Fruit fly (Drosophila melanogaster) whole organism, embryonic: Measurements from ENCODE around the gene CG14650.
A peak's percentile ranks its signal among the peaks of the same experiment; 100 is the strongest.

Source experiments
- Abd-B ChIP-seq: fragments of 200-800 bp; sonication (Bioruptor generic); optimal IDR thresholded peaks from 2 replicates; lab custom pipeline; 2018; ENCODE audit warnings: missing biosample characterization, mild to moderate bottlenecking, missing genetic modification characterization, moderate library complexity
- Blimp-1 ChIP-seq: fragments of 200-800 bp; sonication (Bioruptor generic); optimal IDR thresholded peaks from 3 replicates; lab custom pipeline; 2018; ENCODE audit warnings: missing biosample characterization, missing genetic modification characterization, mild to moderate bottlenecking, moderate library complexity, missing genetic modification reagents
- Bteb2 ChIP-seq: fragments of 200-800 bp; sonication (Bioruptor generic); optimal IDR thresholded peaks from 2 replicates; lab custom pipeline; 2016; ENCODE audit warnings: missing biosample characterization, missing genetic modification characterization
- CG10209 ChIP-seq: fragments of 200-800 bp; sonication (Bioruptor generic); optimal IDR thresholded peaks from 3 replicates; lab custom pipeline; 2017; ENCODE audit warnings: missing biosample characterization, mild to moderate bottlenecking, missing genetic modification characterization, missing genetic modification reagents
- CG11504 ChIP-seq: fragments of 200-800 bp; sonication (Bioruptor generic); optimal IDR thresholded peaks from 3 replicates; lab custom pipeline; 2019; ENCODE audit warnings: missing biosample characterization, mild to moderate bottlenecking, missing genetic modification characterization, moderate library complexity
- CG13287 ChIP-seq: fragments of 200-800 bp; sonication (Bioruptor generic); IDR thresholded peaks from 2 replicates; pipeline ENCODE4 v1.3.6; 2022; ENCODE audit warnings: missing biosample characterization, missing genetic modification characterization; ENCODE audit not compliant: partially characterized antibody
- CG18619 ChIP-seq: fragments of 200-800 bp; sonication (Bioruptor generic); optimal IDR thresholded peaks from 3 replicates; lab custom pipeline; 2017; ENCODE audit warnings: missing biosample characterization, mild to moderate bottlenecking, missing genetic modification characterization
- CG30431 ChIP-seq: fragments of 200-800 bp; sonication (Bioruptor generic); optimal IDR thresholded peaks from 2 replicates; lab custom pipeline; 2017; ENCODE audit warnings: missing biosample characterization, missing genetic modification characterization
- CG3065 ChIP-seq: fragments of 200-800 bp; sonication (Bioruptor generic); optimal IDR thresholded peaks from 2 replicates; lab custom pipeline; 2016; ENCODE audit warnings: missing biosample characterization, missing genetic modification characterization
- CG31365 ChIP-seq: fragments of 200-800 bp; sonication (Bioruptor generic); optimal IDR thresholded peaks from 2 replicates; lab custom pipeline; 2018; ENCODE audit warnings: missing biosample characterization, mild to moderate bottlenecking, missing genetic modification characterization
- CG32532 ChIP-seq: fragments of 200-800 bp; sonication (Bioruptor generic); IDR thresholded peaks from 2 replicates; pipeline ENCODE4 v1.3.6; 2022; ENCODE audit warnings: missing biosample characterization, missing genetic modification characterization
- CG3995 ChIP-seq: fragments of 200-800 bp; sonication (Bioruptor generic); optimal IDR thresholded peaks from 3 replicates; lab custom pipeline; 2016; ENCODE audit warnings: missing biosample characterization, missing genetic modification characterization
- CG9932 ChIP-seq: fragments of 200-800 bp; sonication (Bioruptor generic); IDR thresholded peaks from 2 replicates; pipeline ENCODE4 v1.3.6; 2022; ENCODE audit warnings: missing biosample characterization, missing genetic modification characterization
- CTCF ChIP-seq: fragments of 200-800 bp; sonication (Bioruptor generic); optimal IDR thresholded peaks from 2 replicates; lab custom pipeline; 2017; ENCODE audit warnings: missing biosample characterization, mild to moderate bottlenecking, missing genetic modification characterization, moderate library complexity
- Dbx ChIP-seq: fragments of 200-800 bp; sonication (Bioruptor generic); IDR thresholded peaks from 3 replicates; pipeline ENCODE4 v1.3.6; 2022; ENCODE audit warnings: missing biosample characterization, missing genetic modification characterization
- Dfd ChIP-seq, 2 experiments: fragments of >200 bp; optimal IDR thresholded peaks; 2 replicates each; lab custom pipeline; 2017; ENCODE audit warnings: missing biosample characterization in 2 of 2, missing genetic modification characterization in 2 of 2
- Hsf ChIP-seq: fragments of 200-800 bp; sonication (Bioruptor generic); optimal IDR thresholded peaks from 3 replicates; lab custom pipeline; 2016; ENCODE audit warnings: missing biosample characterization, missing genetic modification characterization
- Lim3 ChIP-seq: fragments of 200-800 bp; sonication (Bioruptor generic); IDR thresholded peaks from 2 replicates; pipeline ENCODE4 v1.3.6; 2022; ENCODE audit warnings: missing biosample characterization, missing genetic modification characterization
- MBD-R2 ChIP-seq: fragments of 200-800 bp; sonication (Bioruptor generic); IDR thresholded peaks from 2 replicates; pipeline ENCODE4 v1.3.6; 2022; ENCODE audit warnings: missing biosample characterization, missing genetic modification characterization
- Myb ChIP-seq: fragments of 200-800 bp; sonication (Bioruptor generic); optimal IDR thresholded peaks from 2 replicates; lab custom pipeline; 2016; ENCODE audit warnings: missing biosample characterization, missing genetic modification characterization
- Neu2 ChIP-seq: fragments of 200-800 bp; sonication (Bioruptor generic); optimal IDR thresholded peaks from 3 replicates; lab custom pipeline; 2016; ENCODE audit warnings: missing biosample characterization, missing genetic modification characterization, borderline replicate concordance
- Nf-YA ChIP-seq: fragments of 200-800 bp; sonication (Bioruptor generic); IDR thresholded peaks from 2 replicates; pipeline ENCODE4 v1.3.6; 2022; ENCODE audit warnings: missing biosample characterization, missing genetic modification characterization
- Nf-YC ChIP-seq: fragments of 200-800 bp; optimal IDR thresholded peaks from 3 replicates; lab custom pipeline; 2019; ENCODE audit warnings: missing biosample characterization, mild to moderate bottlenecking, missing genetic modification characterization, moderate library complexity
- Oli ChIP-seq: fragments of 200-800 bp; sonication (Bioruptor generic); optimal IDR thresholded peaks from 2 replicates; lab custom pipeline; 2018; ENCODE audit warnings: missing biosample characterization, mild to moderate bottlenecking, missing genetic modification characterization, moderate library complexity
- PHDP ChIP-seq: fragments of 200-800 bp; sonication (Bioruptor generic); optimal IDR thresholded peaks from 3 replicates; lab custom pipeline; 2018; ENCODE audit warnings: missing biosample characterization, mild to moderate bottlenecking, missing genetic modification characterization, moderate library complexity
- Side ChIP-seq: fragments of 200-800 bp; sonication (Bioruptor generic); optimal IDR thresholded peaks from 2 replicates; lab custom pipeline; 2016; ENCODE audit warnings: missing biosample characterization, missing genetic modification characterization
- Spps ChIP-seq: fragments of 200-800 bp; sonication (Bioruptor generic); optimal IDR thresholded peaks from 2 replicates; lab custom pipeline; 2018; ENCODE audit warnings: missing biosample characterization, mild to moderate bottlenecking, missing genetic modification characterization
- Xrp1 ChIP-seq: fragments of 200-800 bp; sonication (Bioruptor generic); IDR thresholded peaks from 2 replicates; pipeline ENCODE4 v1.3.6; 2022; ENCODE audit warnings: missing biosample characterization, missing genetic modification characterization
- al ChIP-seq: fragments of 200-800 bp; sonication (Bioruptor generic); IDR thresholded peaks from 2 replicates; pipeline ENCODE4 v1.3.6; 2022; ENCODE audit warnings: missing biosample characterization, missing genetic modification characterization
- bcd ChIP-seq: fragments of 200-800 bp; sonication (Bioruptor generic); optimal IDR thresholded peaks from 2 replicates; lab custom pipeline; 2017; ENCODE audit warnings: missing biosample characterization, mild to moderate bottlenecking, missing genetic modification characterization
- bigmax ChIP-seq: fragments of 200-800 bp; sonication (Bioruptor generic); optimal IDR thresholded peaks from 2 replicates; lab custom pipeline; 2018; ENCODE audit warnings: missing biosample characterization, mild to moderate bottlenecking, missing genetic modification characterization
- br ChIP-seq: fragments of >200 bp; optimal IDR thresholded peaks from 2 replicates; lab custom pipeline; 2017
- caup ChIP-seq: fragments of 200-800 bp; sonication (Bioruptor generic); optimal IDR thresholded peaks from 3 replicates; lab custom pipeline; 2017; ENCODE audit warnings: missing biosample characterization, mild to moderate bottlenecking, missing genetic modification characterization, moderate library complexity; ENCODE audit not compliant: severe bottlenecking
- eyg ChIP-seq: fragments of 200-800 bp; sonication (Bioruptor generic); optimal IDR thresholded peaks from 3 replicates; lab custom pipeline; 2016; ENCODE audit warnings: missing biosample characterization, missing genetic modification characterization
- hth ChIP-seq: fragments of >200 bp; optimal IDR thresholded peaks from 2 replicates; lab custom pipeline; 2017; ENCODE audit warnings: inconsistent platforms
- jigr1 ChIP-seq: fragments of 200-800 bp; sonication (Bioruptor generic); IDR thresholded peaks from 3 replicates; pipeline ENCODE4 v1.3.6; 2022; ENCODE audit warnings: missing biosample characterization, missing genetic modification characterization
- lab ChIP-seq: fragments of 200-800 bp; sonication (Bioruptor generic); optimal IDR thresholded peaks from 3 replicates; lab custom pipeline; 2017; ENCODE audit warnings: missing biosample characterization, missing genetic modification characterization, mild to moderate bottlenecking, moderate library complexity, missing genetic modification reagents
- lilli ChIP-seq: fragments of 200-800 bp; sonication (Bioruptor generic); optimal IDR thresholded peaks from 3 replicates; lab custom pipeline; 2016; ENCODE audit warnings: missing biosample characterization, missing genetic modification characterization
- lola ChIP-seq, 3 experiments: fragments of >200 bp in 2 of 3; fragments of 200-800 bp in 1 of 3; sonication (Bioruptor generic) in 1 of 3; optimal IDR thresholded peaks; 2 replicates each; lab custom pipeline; 2017 to 2019; ENCODE audit warnings: missing biosample characterization in 3 of 3, missing genetic modification characterization in 3 of 3, mild to moderate bottlenecking in 1 of 3, moderate library complexity in 1 of 3
- maf-S ChIP-seq: fragments of 200-800 bp; sonication (Bioruptor generic); optimal IDR thresholded peaks from 2 replicates; lab custom pipeline; 2016; ENCODE audit warnings: missing biosample characterization, missing genetic modification characterization
- mld ChIP-seq: fragments of 200-800 bp; sonication (Bioruptor generic); IDR thresholded peaks from 3 replicates; pipeline ENCODE4 v1.3.6; 2022; ENCODE audit warnings: missing biosample characterization, missing genetic modification characterization; ENCODE audit not compliant: partially characterized antibody
- nerfin-1 ChIP-seq: fragments of 200-800 bp; sonication (Bioruptor generic); optimal IDR thresholded peaks from 3 replicates; lab custom pipeline; 2019; ENCODE audit warnings: missing biosample characterization, mild to moderate bottlenecking, missing genetic modification characterization, moderate library complexity
- nerfin-2 ChIP-seq: fragments of 200-800 bp; sonication (Bioruptor generic); IDR thresholded peaks from 2 replicates; pipeline ENCODE4 v1.3.6; 2022; ENCODE audit warnings: missing biosample characterization, missing genetic modification characterization; ENCODE audit not compliant: partially characterized antibody
- sc ChIP-seq, 3 experiments: fragments of >200 bp in 2 of 3; fragments of 200-800 bp in 1 of 3; sonication (Bioruptor generic) in 1 of 3; optimal IDR thresholded peaks; 2 replicates in 2 of 3; 3 replicates in 1 of 3; lab custom pipeline; 2017; ENCODE audit warnings: mild to moderate bottlenecking in 1 of 3, missing biosample characterization in 1 of 3, missing genetic modification characterization in 1 of 3, missing genetic modification reagents in 1 of 3
- sim ChIP-seq: fragments of 200-800 bp; sonication (Bioruptor generic); IDR thresholded peaks from 2 replicates; pipeline ENCODE4 v1.3.6; 2022; ENCODE audit warnings: missing biosample characterization, missing genetic modification characterization
- sr ChIP-seq: fragments of 200-800 bp; sonication (Bioruptor generic); IDR thresholded peaks from 3 replicates; pipeline ENCODE4 v1.3.6; 2022; ENCODE audit warnings: missing biosample characterization, missing genetic modification characterization
- tgo ChIP-seq: fragments of 200-800 bp; sonication (Bioruptor generic); IDR thresholded peaks from 3 replicates; pipeline ENCODE4 v1.3.6; 2022; ENCODE audit warnings: missing biosample characterization, missing genetic modification characterization
- unpg ChIP-seq: fragments of 200-800 bp; sonication (Bioruptor generic); optimal IDR thresholded peaks from 3 replicates; lab custom pipeline; 2018; ENCODE audit warnings: missing biosample characterization, mild to moderate bottlenecking, missing genetic modification characterization, moderate library complexity

The CG14650 gene

dm6 chr3R:4478220-4479037 is 41.2 kb downstream of the CG14650 start (continued):
- TF ChIP-seq Nf-YA (GFP tag; lab: Robert Waterston, UW), result peak; percentile 82
- peak; percentile 90 for TF ChIP-seq Dbx (GFP tag; lab: Robert Waterston, UW)
- TF ChIP-seq Bteb2, result peak; percentile 91
- TF ChIP-seq lola (GFP tag; optimal IDR thresholded peaks at IDR 0.05; lab: Kevin White, UChicago), result peak in 1 of 3 experiments; percentile 60
- TF ChIP-seq hth (lab: Kevin White, UChicago), result no peak
- peak; percentile 72 for TF ChIP-seq maf-S
- peak; percentile 82 for TF ChIP-seq CG10209 (GFP tag; lab: Kevin White, UChicago)
- peak; percentile 92 for TF ChIP-seq unpg (GFP tag; lab: Kevin White, UChicago)
- TF ChIP-seq sim (GFP tag; lab: Robert Waterston, UW), result 0 out of 2 replicates have a peak, but pooled peaks have one; percentile 52
- peak; percentile 11 for TF ChIP-seq Neu2 (GFP tag; lab: Kevin White, UChicago)
- TF ChIP-seq Lim3 (GFP tag; lab: Robert Waterston, UW), result 0 out of 2 replicates have a peak, but pooled peaks have one; percentile 12
- TF ChIP-seq CG11504 (tag; lab: Kevin White, UChicago), result peak; percentile 84
- peak; percentile 95 for TF ChIP-seq CG32532 (GFP tag; lab: Robert Waterston, UW)
- TF ChIP-seq jigr1 (GFP tag; lab: Robert Waterston, UW), result 0 out of 3 replicates have a peak, but pooled peaks have one; percentile 53
- peak; percentile 89 for TF ChIP-seq PHDP (tag; lab: Kevin White, UChicago)
- TF ChIP-seq sr (GFP tag; lab: Robert Waterston, UW), result peak; percentile 75; the same call in 2 of the 3 replicates
- TF ChIP-seq MBD-R2, result peak; percentile 79
- peak; percentile 72 for TF ChIP-seq Myb
- TF ChIP-seq Xrp1 (GFP tag; lab: Robert Waterston, UW), result peak; percentile 91
- TF ChIP-seq tgo (GFP tag; lab: Robert Waterston, UW), result peak; percentile 88
- peak; percentile 80 for TF ChIP-seq Blimp-1
- peak; percentile 87 for TF ChIP-seq Hsf (GFP tag; lab: Kevin White, UChicago)
- peak; percentile 37 for TF ChIP-seq CG3995 (GFP tag; lab: Kevin White, UChicago)
- peak; percentile 86 for TF ChIP-seq Side
- TF ChIP-seq bcd (GFP tag; lab: Kevin White, UChicago), result peak; percentile 77
- peak; percentile 72 for TF ChIP-seq al (GFP tag; lab: Robert Waterston, UW)
- TF ChIP-seq mld, result no peak
- TF ChIP-seq Nf-YC, result peak; percentile 33
- TF ChIP-seq lilli, result peak; percentile 92
- TF ChIP-seq Abd-B (GFP tag; lab: Kevin White, UChicago), result peak; percentile 50
- peak; percentile 94 for TF ChIP-seq lab (GFP tag; lab: Kevin White, UChicago)
- peak; percentile 81 for TF ChIP-seq CG18619 (GFP tag; lab: Kevin White, UChicago)
- no peak for TF ChIP-seq nerfin-2 (GFP tag; lab: Robert Waterston, UW)
- peak; percentile 88 for TF ChIP-seq CG9932 (GFP tag; lab: Robert Waterston, UW)
- TF ChIP-seq CG13287 (GFP tag; lab: Robert Waterston, UW), result peak; percentile 24; the same call in 1 of the 2 replicates
- TF ChIP-seq nerfin-1, result peak; percentile 42
- peak; percentile 63 for TF ChIP-seq Spps
- TF ChIP-seq bigmax (GFP tag; lab: Kevin White, UChicago), result no peak
- TF ChIP-seq eyg (GFP tag; lab: Kevin White, UChicago), result peak; percentile 89
- TF ChIP-seq CG31365, result peak; percentile 55
- no peak for TF ChIP-seq Dfd (GFP tag; optimal IDR thresholded peaks at IDR 0.05; lab: Kevin White, UChicago)
- TF ChIP-seq caup (GFP tag; lab: Kevin White, UChicago), result peak; percentile 90
- TF ChIP-seq sc (optimal IDR thresholded peaks at IDR 0.05; lab: Kevin White, UChicago), result no peak
- TF ChIP-seq sc (GFP tag; optimal IDR thresholded peaks at IDR 0.05; lab: Kevin White, UChicago), result peak; percentile 60
- peak; percentile 99 for TF ChIP-seq CG3065 (GFP tag; lab: Kevin White, UChicago)
- peak; percentile 8 for TF ChIP-seq CTCF (GFP tag; lab: Kevin White, UChicago)
- peak; percentile 73 for TF ChIP-seq CG30431 (GFP tag; lab: Kevin White, UChicago)
- peak; percentile 77 for TF ChIP-seq Oli
- no peak for TF ChIP-seq br
